Worm (Caenorhabditis elegans) whole organism, mixed stage, embryonic: Measurements from ENCODE around the gene Y77E11A.23.

Experiments
- ceh-83 ChIP-seq: fragments of 200-800 bp; sonication (Bioruptor generic); optimal IDR thresholded peaks from 2 replicates; lab custom pipeline; 2018; ENCODE audit warnings: mild to moderate bottlenecking, missing genetic modification characterization, missing compliant biosample characterization
- elt-1 ChIP-seq: sonication (generic microtip); optimal IDR thresholded peaks from 2 replicates; lab custom pipeline; 2017; ENCODE audit warnings: missing genetic modification characterization, mild to moderate bottlenecking, missing compliant biosample characterization, antibody characterized with exemption, moderate library complexity, borderline replicate concordance; ENCODE audit not compliant: insufficient read depth
- flh-1 ChIP-seq: fragments of 200-800 bp; sonication (Bioruptor generic); optimal IDR thresholded peaks from 2 replicates; lab custom pipeline; 2018; ENCODE audit warnings: mild to moderate bottlenecking, missing genetic modification characterization, moderate library complexity, missing compliant biosample characterization
- pha-4 ChIP-seq: fragments of 150-350 bp; optimal IDR thresholded peaks from 2 replicates; lab custom pipeline; 2018; ENCODE audit warnings: missing biosample characterization, missing genetic modification reagents, missing genetic modification characterization
- unc-62 ChIP-seq: fragments of 150-350 bp; optimal IDR thresholded peaks from 2 replicates; lab custom pipeline; 2014; ENCODE audit warnings: missing biosample characterization, missing genetic modification reagents, missing genetic modification characterization
- ztf-11 ChIP-seq: fragments of 150-350 bp; optimal IDR thresholded peaks from 2 replicates; lab custom pipeline; 2014; ENCODE audit warnings: missing biosample characterization, missing genetic modification characterization

DNA sequence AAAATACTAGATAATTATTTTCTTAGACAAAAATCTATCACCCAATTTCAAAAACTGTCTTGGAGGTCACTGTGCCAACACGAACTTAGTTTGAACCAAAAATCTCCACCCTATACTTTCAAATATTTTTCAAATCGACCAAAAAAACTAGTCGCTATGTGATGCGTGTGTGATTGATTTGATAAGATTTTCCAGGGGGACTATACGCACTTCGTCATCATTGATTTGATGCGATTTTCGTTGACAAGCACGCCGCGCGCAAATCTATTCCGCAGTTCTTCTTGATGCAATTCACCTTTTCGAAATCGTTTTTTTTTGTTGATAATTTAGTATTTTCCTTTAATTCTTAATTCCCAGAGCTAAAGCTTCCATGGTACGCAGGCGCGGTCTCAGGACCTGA lies 23.3 kb upstream of the Y77E11A.23 start:
- TF ChIP-seq ceh-83 (no peak), flh-1 (no peak), elt-1 (tag; lab: Kevin White, UChicago) (no peak), unc-62 (GFP tag; lab: Kevin White, UChicago) (no peak), ztf-11 (tag; lab: Kevin White, UChicago) (no peak), pha-4 (tag; lab: Kevin White, UChicago) (no peak)
